Worm (Caenorhabditis elegans): ENCODE results near the gene F49C5.16.
"Not testable (repeated sequence)": the region's sequence is repeated elsewhere in the genome, so short reads cannot be mapped to it uniquely, and the experiment has no call there.

The F49C5.16 gene

ce11 chrII:12547547-12547946, at the start of gene F49C5.16:
TSS of gene F49C5.16 (plus strand) at chrII:12547847.
- TF ChIP-seq unc-62 (GFP tag; optimal IDR thresholded peaks at IDR 0.05) = no peak

- TF ChIP-seq unc-62 (GFP tag; optimal IDR thresholded peaks at IDR 0.05) = no peak
These were observed 47.7 kb upstream of the F49C5.16 start for ce11 chrII:12499969-12500368.

ce11 chrII:12502784-12503183, 44.9 kb upstream of the F49C5.16 start, which contains the start of gene ador-1:
TSS of gene ador-1 (minus strand) at chrII:12502884.
- no peak for TF ChIP-seq unc-62 (GFP tag; optimal IDR thresholded peaks at IDR 0.05)

- TF ChIP-seq unc-62 (GFP tag; optimal IDR thresholded peaks at IDR 0.05) = no peak
These were observed 41.1 kb upstream of the F49C5.16 start for ce11 chrII:12506511-12506910.

- TF ChIP-seq unc-62 (GFP tag; optimal IDR thresholded peaks at IDR 0.05) = no peak
These were observed 40.6 kb upstream of the F49C5.16 start, which contains the start of gene srh-68 for ce11 chrII:12507038-12507437. TSS of gene srh-68 (plus strand) at chrII:12507338.

ce11 chrII:12508650-12509049, 39.0 kb upstream of the F49C5.16 start, which contains the start of gene srh-67:
TSS of gene srh-67 (plus strand) at chrII:12508950.
- no peak for TF ChIP-seq unc-62 (GFP tag; optimal IDR thresholded peaks at IDR 0.05)

ce11 chrII:12511866-12512265, 35.8 kb upstream of the F49C5.16 start, which contains the start of gene srh-73:
TSS of gene srh-73 (plus strand) at chrII:12512166.
- TF ChIP-seq unc-62 (GFP tag; optimal IDR thresholded peaks at IDR 0.05) = no peak

- no peak for TF ChIP-seq unc-62 (GFP tag; optimal IDR thresholded peaks at IDR 0.05)
These were observed 33.0 kb upstream of the F49C5.16 start, which contains the start of gene srh-69 for ce11 chrII:12514620-12515019. TSS of gene srh-69 (minus strand) at chrII:12514720.

- TF ChIP-seq unc-62 (GFP tag; optimal IDR thresholded peaks at IDR 0.05) = no peak
These were observed 31.3 kb upstream of the F49C5.16 start, which contains the start of gene srh-61 for ce11 chrII:12516313-12516712. TSS of gene srh-61 (minus strand) at chrII:12516413.

ce11 chrII:12518008-12518407, 29.6 kb upstream of the F49C5.16 start:
- no peak for TF ChIP-seq unc-62 (GFP tag; optimal IDR thresholded peaks at IDR 0.05)

ce11 chrII:12518809-12519344, 28.8 kb upstream of the F49C5.16 start, which contains the start of gene srh-70:
TSS of gene srh-70 (minus strand) at chrII:12518859.
- no peak for TF ChIP-seq unc-62 (GFP tag; optimal IDR thresholded peaks at IDR 0.05)

- TF ChIP-seq unc-62 (GFP tag; optimal IDR thresholded peaks at IDR 0.05) = no peak
These were observed 28.0 kb upstream of the F49C5.16 start, which contains the start of gene ceh-99 for ce11 chrII:12519616-12520015. TSS of gene ceh-99 (plus strand) at chrII:12519981.

- no peak for TF ChIP-seq unc-62 (GFP tag; optimal IDR thresholded peaks at IDR 0.05)
These were observed 22.1 kb upstream of the F49C5.16 start, which contains the start of gene srx-118 for ce11 chrII:12525526-12525925. TSS of gene srx-118 (plus strand) at chrII:12525826.

ce11 chrII:12527947-12528346, 19.7 kb upstream of the F49C5.16 start, which contains the start of gene srx-119:
TSS of gene srx-119 (plus strand) at chrII:12528247.
- TF ChIP-seq unc-62 (GFP tag; optimal IDR thresholded peaks at IDR 0.05) = no peak

ce11 chrII:12530958-12531357, 16.7 kb upstream of the F49C5.16 start, which contains the start of gene srx-120:
TSS of gene srx-120 (plus strand) at chrII:12531258.
- TF ChIP-seq unc-62 (GFP tag; optimal IDR thresholded peaks at IDR 0.05) = no peak

- TF ChIP-seq unc-62 (GFP tag; optimal IDR thresholded peaks at IDR 0.05) = no peak
These were observed 12.3 kb upstream of the F49C5.16 start, which contains the start of gene nimk-1 for ce11 chrII:12535297-12535803. TSS of gene nimk-1 (plus strand) at chrII:12535753.

ce11 chrII:12536203-12536602, 11.4 kb upstream of the F49C5.16 start, which contains the start of gene F49C5.3:
TSS of gene F49C5.3 (plus strand) at chrII:12536503.
- not testable (repeated sequence) for TF ChIP-seq unc-62 (GFP tag; optimal IDR thresholded peaks at IDR 0.05)
